Worm (Caenorhabditis elegans) whole organism, late embryonic: ENCODE data around the gene F29A7.3.

Experiments
- K09A11.1 ChIP-seq: sonication (generic microtip); optimal IDR thresholded peaks from 2 replicates; lab custom pipeline; 2017; ENCODE audit warnings: antibody characterized with exemption, mild to moderate bottlenecking, missing genetic modification characterization, missing compliant biosample characterization; ENCODE audit not compliant: insufficient read depth
- ama-1 ChIP-seq: fragments of 150-350 bp; optimal IDR thresholded peaks from 2 replicates; lab custom pipeline; 2014
- ets-4 ChIP-seq: sonication (generic microtip); optimal IDR thresholded peaks from 2 replicates; lab custom pipeline; 2016; ENCODE audit warnings: missing genetic modification characterization, missing compliant biosample characterization
- lim-6 ChIP-seq: sonication (generic microtip); optimal IDR thresholded peaks from 2 replicates; lab custom pipeline; 2016; ENCODE audit warnings: missing genetic modification characterization, missing compliant biosample characterization
- madf-2 ChIP-seq: sonication (generic microtip); optimal IDR thresholded peaks from 2 replicates; lab custom pipeline; 2017; ENCODE audit warnings: missing genetic modification characterization, missing compliant biosample characterization
- nfya-1 ChIP-seq: sonication (generic microtip); optimal IDR thresholded peaks from 2 replicates; lab custom pipeline; 2017; ENCODE audit warnings: missing genetic modification characterization, mild to moderate bottlenecking, missing compliant biosample characterization, antibody characterized with exemption, moderate library complexity
- pha-4 ChIP-seq: fragments of 150-350 bp; optimal IDR thresholded peaks from 2 replicates; lab custom pipeline; 2018; ENCODE audit warnings: missing biosample characterization, missing genetic modification reagents, missing genetic modification characterization
- pqm-1 ChIP-seq: sonication (generic microtip); optimal IDR thresholded peaks from 2 replicates; lab custom pipeline; 2016; ENCODE audit warnings: missing genetic modification characterization, missing compliant biosample characterization
- rnt-1 ChIP-seq: sonication (generic microtip); optimal IDR thresholded peaks from 2 replicates; lab custom pipeline; 2016; ENCODE audit warnings: missing genetic modification characterization, missing compliant biosample characterization
- tbx-2 ChIP-seq: sonication (generic microtip); optimal IDR thresholded peaks from 2 replicates; lab custom pipeline; 2016; ENCODE audit warnings: missing genetic modification characterization, missing compliant biosample characterization
- tbx-7 ChIP-seq: sonication (generic microtip); optimal IDR thresholded peaks from 2 replicates; lab custom pipeline; 2016; ENCODE audit warnings: missing genotype, missing genetic modification characterization, missing compliant biosample characterization

- TF ChIP-seq K09A11.1 (tag; lab: Kevin White, UChicago) (no peak), pqm-1 (tag; lab: Kevin White, UChicago) (no peak), pha-4 (tag; lab: Kevin White, UChicago) (no peak), madf-2 (no peak), lim-6 (tag; lab: Kevin White, UChicago) (no peak), rnt-1 (tag; lab: Kevin White, UChicago) (no peak), nfya-1 (tag; lab: Kevin White, UChicago) (no peak), ets-4 (tag; lab: Kevin White, UChicago) (no peak), ama-1 (lab: Kevin White, UChicago) (no peak), tbx-2 (tag; lab: Kevin White, UChicago) (no peak), tbx-7 (tag; lab: Kevin White, UChicago) (no peak)
Measured at ce11 chrII:2791693-2792092, 38.6 kb downstream of the F29A7.3 start.
